Fruit fly (Drosophila melanogaster) whole organism, prepupa: ENCODE data around the gene CG43064.

Experiments used
- Blimp-1 ChIP-seq: fragments of 200-800 bp; sonication (Bioruptor generic); optimal IDR thresholded peaks from 3 replicates; lab custom pipeline; 2017; ENCODE audit warnings: missing biosample characterization, missing genetic modification characterization, mild to moderate bottlenecking, moderate library complexity, missing genetic modification reagents
- CG10631 ChIP-seq: fragments of 200-800 bp; sonication (Bioruptor generic); optimal IDR thresholded peaks from 2 replicates; lab custom pipeline; 2016; ENCODE audit warnings: missing biosample characterization, missing genetic modification characterization
- CG10669 ChIP-seq: fragments of 200-800 bp; sonication (Bioruptor generic); optimal IDR thresholded peaks from 3 replicates; lab custom pipeline; 2018; ENCODE audit warnings: missing biosample characterization, mild to moderate bottlenecking, missing genetic modification characterization, moderate library complexity
- CG11762 ChIP-seq: fragments of 200-800 bp; sonication (Bioruptor generic); optimal IDR thresholded peaks from 3 replicates; lab custom pipeline; 2016; ENCODE audit warnings: missing biosample characterization, missing genetic modification characterization; ENCODE audit not compliant: insufficient read depth
- CG15336 ChIP-seq: fragments of 200-800 bp; sonication (Bioruptor generic); IDR thresholded peaks from 2 replicates; pipeline ENCODE4 v1.3.6; 2022; ENCODE audit warnings: missing biosample characterization, missing genetic modification characterization
- CG1621 ChIP-seq: fragments of 200-800 bp; sonication (Bioruptor generic); optimal IDR thresholded peaks from 3 replicates; lab custom pipeline; 2018; ENCODE audit warnings: missing biosample characterization, mild to moderate bottlenecking, missing genetic modification characterization
- CG16779 ChIP-seq: fragments of 200-800 bp; sonication (Bioruptor generic); optimal IDR thresholded peaks from 3 replicates; lab custom pipeline; 2017; ENCODE audit warnings: missing biosample characterization, mild to moderate bottlenecking, missing genetic modification characterization
- CG3032 ChIP-seq: fragments of 200-800 bp; optimal IDR thresholded peaks from 2 replicates; lab custom pipeline; 2019; ENCODE audit warnings: missing biosample characterization, mild to moderate bottlenecking, missing genetic modification characterization, moderate library complexity
- CG34406 ChIP-seq: fragments of 200-800 bp; sonication (Bioruptor generic); optimal IDR thresholded peaks from 3 replicates; lab custom pipeline; 2016; ENCODE audit warnings: missing biosample characterization, missing genetic modification characterization
- CG3919 ChIP-seq: fragments of 200-800 bp; sonication (Bioruptor generic); optimal IDR thresholded peaks from 3 replicates; lab custom pipeline; 2016; ENCODE audit warnings: missing biosample characterization, missing genetic modification characterization
- CG6808 ChIP-seq: fragments of 200-800 bp; sonication (Bioruptor generic); optimal IDR thresholded peaks from 3 replicates; lab custom pipeline; 2017; ENCODE audit warnings: missing biosample characterization, missing genetic modification characterization, mild to moderate bottlenecking, moderate library complexity, missing genetic modification reagents
- CG6854 ChIP-seq: fragments of 200-800 bp; sonication (Bioruptor generic); optimal IDR thresholded peaks from 2 replicates; lab custom pipeline; 2017; ENCODE audit warnings: missing biosample characterization, mild to moderate bottlenecking, missing genetic modification characterization
- CG7368 ChIP-seq: fragments of 200-800 bp; sonication (Bioruptor generic); optimal IDR thresholded peaks from 3 replicates; lab custom pipeline; 2016; ENCODE audit warnings: missing biosample characterization, missing genetic modification characterization
- CG8319 ChIP-seq: fragments of 200-800 bp; sonication (Bioruptor generic); optimal IDR thresholded peaks from 3 replicates; lab custom pipeline; 2016; ENCODE audit warnings: missing biosample characterization, missing genetic modification characterization
- Eip75B ChIP-seq: fragments of 200-800 bp; sonication (Bioruptor generic); optimal IDR thresholded peaks from 3 replicates; lab custom pipeline; 2016; ENCODE audit warnings: missing biosample characterization, missing genetic modification characterization
- Eip78C ChIP-seq: fragments of 200-800 bp; sonication (Bioruptor generic); peaks from one replicate; lab custom pipeline; 2016; ENCODE audit warnings: missing biosample characterization, missing genetic modification characterization
- Eip93F ChIP-seq: fragments of 200-800 bp; sonication (Bioruptor generic); optimal IDR thresholded peaks from 2 replicates; lab custom pipeline; 2016; ENCODE audit warnings: missing biosample characterization, mild to moderate bottlenecking, missing genetic modification characterization
- Ets21C ChIP-seq: fragments of 200-800 bp; sonication (Bioruptor generic); optimal IDR thresholded peaks from 3 replicates; lab custom pipeline; 2016; ENCODE audit warnings: missing biosample characterization, missing genetic modification characterization
- Ets96B ChIP-seq: fragments of 200-800 bp; optimal IDR thresholded peaks from 2 replicates; lab custom pipeline; 2019; ENCODE audit warnings: missing biosample characterization, mild to moderate bottlenecking, missing genetic modification characterization, moderate library complexity
- Hr38 ChIP-seq: sonication (Bioruptor generic); optimal IDR thresholded peaks from 2 replicates; lab custom pipeline; 2016; ENCODE audit warnings: missing biosample characterization, missing genetic modification characterization
- Lpt ChIP-seq: fragments of 200-800 bp; sonication (Bioruptor generic); optimal IDR thresholded peaks from 3 replicates; lab custom pipeline; 2016; ENCODE audit warnings: missing biosample characterization, missing genetic modification characterization
- OdsH ChIP-seq: fragments of 200-800 bp; sonication (Bioruptor generic); optimal IDR thresholded peaks from 3 replicates; lab custom pipeline; 2016; ENCODE audit warnings: missing biosample characterization, missing genetic modification characterization
- Smox ChIP-seq: fragments of 200-800 bp; sonication (Bioruptor generic); optimal IDR thresholded peaks from 3 replicates; lab custom pipeline; 2016; ENCODE audit warnings: missing biosample characterization, missing genetic modification characterization
- Sox102F ChIP-seq: fragments of 200-800 bp; sonication (Bioruptor generic); optimal IDR thresholded peaks from 2 replicates; lab custom pipeline; 2016; ENCODE audit warnings: missing biosample characterization, mild to moderate bottlenecking, missing genetic modification characterization
- Sox14 ChIP-seq: fragments of 200-800 bp; sonication (Bioruptor generic); optimal IDR thresholded peaks from 3 replicates; lab custom pipeline; 2016; ENCODE audit warnings: missing biosample characterization, missing genetic modification characterization
- achi ChIP-seq: fragments of 200-800 bp; sonication (Bioruptor generic); optimal IDR thresholded peaks from 3 replicates; lab custom pipeline; 2016; ENCODE audit warnings: missing biosample characterization, missing genetic modification characterization
- acj6 ChIP-seq: fragments of 200-800 bp; sonication (Bioruptor generic); optimal IDR thresholded peaks from 3 replicates; lab custom pipeline; 2016; ENCODE audit warnings: missing biosample characterization, missing genetic modification characterization
- cyc ChIP-seq: fragments of 200-800 bp; sonication (Bioruptor generic); optimal IDR thresholded peaks from 3 replicates; lab custom pipeline; 2016; ENCODE audit warnings: missing biosample characterization, missing genetic modification characterization
- dac ChIP-seq: fragments of 200-800 bp; sonication (Bioruptor generic); optimal IDR thresholded peaks from 2 replicates; lab custom pipeline; 2017; ENCODE audit warnings: missing biosample characterization, mild to moderate bottlenecking, missing genetic modification characterization
- eg ChIP-seq: fragments of 200-800 bp; sonication (Bioruptor generic); IDR thresholded peaks from 3 replicates; pipeline ENCODE4 v1.3.6; 2022; ENCODE audit warnings: missing biosample characterization, missing genetic modification characterization
- esn ChIP-seq: fragments of 200-800 bp; sonication (Bioruptor generic); optimal IDR thresholded peaks from 2 replicates; lab custom pipeline; 2016; ENCODE audit warnings: missing biosample characterization, mild to moderate bottlenecking, missing genetic modification characterization, moderate library complexity
- fkh ChIP-seq: fragments of 200-800 bp; sonication (Bioruptor generic); optimal IDR thresholded peaks from 3 replicates; lab custom pipeline; 2017; ENCODE audit warnings: missing biosample characterization, mild to moderate bottlenecking, missing genetic modification characterization, moderate library complexity
- pdm3 ChIP-seq: fragments of 200-800 bp; sonication (Bioruptor generic); optimal IDR thresholded peaks from 3 replicates; lab custom pipeline; 2016; ENCODE audit warnings: missing biosample characterization, missing genetic modification characterization
- ss ChIP-seq, 2 experiments: fragments of 200-800 bp; sonication (Bioruptor generic); optimal IDR thresholded peaks; 2 replicates in 1 of 2; 3 replicates in 1 of 2; lab custom pipeline; 2017 to 2018; ENCODE audit warnings: mild to moderate bottlenecking in 2 of 2, missing biosample characterization in 2 of 2, missing genetic modification characterization in 2 of 2, moderate library complexity in 1 of 2
- topi ChIP-seq: fragments of 200-800 bp; sonication (Bioruptor generic); optimal IDR thresholded peaks from 3 replicates; lab custom pipeline; 2016; ENCODE audit warnings: missing biosample characterization, missing genetic modification characterization
- vri ChIP-seq: fragments of 200-800 bp; sonication (Bioruptor generic); optimal IDR thresholded peaks from 3 replicates; lab custom pipeline; 2016; ENCODE audit warnings: missing biosample characterization, mild to moderate bottlenecking, missing genetic modification characterization

The CG43064 gene

DNA sequence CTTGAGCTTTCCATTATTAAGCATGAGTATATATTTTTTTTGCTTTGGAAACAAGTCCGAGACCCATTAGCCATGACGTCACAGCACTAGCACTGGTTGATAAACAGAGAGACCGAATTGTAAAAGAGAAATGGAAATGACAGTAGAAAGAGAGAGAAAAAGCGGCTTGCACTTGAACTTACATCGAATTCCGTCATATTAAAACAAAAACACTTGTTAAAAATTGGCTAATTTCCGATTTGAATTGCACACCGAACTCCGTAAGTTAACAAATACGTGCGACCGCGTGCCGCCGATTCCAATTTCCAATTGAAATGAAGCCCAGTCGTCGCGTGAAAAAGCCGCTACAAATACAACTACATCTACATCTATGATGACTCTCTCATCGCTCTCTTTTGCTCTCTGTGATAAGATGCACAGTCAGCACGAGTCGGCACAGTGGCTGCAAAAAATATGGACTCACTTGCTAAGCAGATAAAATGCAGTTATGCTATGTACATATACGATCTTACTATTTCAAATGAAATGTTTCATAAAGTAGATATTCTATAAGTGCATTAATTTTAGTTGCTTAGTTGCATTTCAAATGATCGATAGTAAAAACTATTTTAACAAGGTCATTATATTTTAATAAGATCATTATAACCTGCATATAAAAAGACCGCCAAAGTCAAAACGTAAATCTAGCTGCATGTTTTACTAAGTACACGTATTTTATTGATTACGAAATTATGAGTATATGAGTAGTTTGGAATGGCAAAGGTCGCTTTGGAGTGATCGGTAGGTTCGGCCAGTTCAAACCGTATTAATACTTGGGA, 16.7 kb downstream of the CG43064 start (continued):
- TF ChIP-seq Lpt (GFP tag; lab: Kevin White, UChicago) (peak; percentile 25), Blimp-1 (GFP tag; lab: Kevin White, UChicago) (no peak), Eip78C (GFP tag; lab: Kevin White, UChicago) (peak; percentile 64), ss (GFP tag; optimal IDR thresholded peaks at IDR 0.05; lab: Kevin White, UChicago) (no peak), Ets96B (tag; lab: Kevin White, UChicago) (peak; percentile 5), OdsH (no peak), CG7368 (GFP tag; lab: Kevin White, UChicago) (no peak), CG11762 (GFP tag; lab: Kevin White, UChicago) (peak; percentile 4), cyc (GFP tag; lab: Kevin White, UChicago) (no peak), Smox (GFP tag; lab: Kevin White, UChicago) (peak; percentile 40), esn (GFP tag; lab: Kevin White, UChicago) (peak; percentile 57), topi (GFP tag; lab: Kevin White, UChicago) (peak; percentile 3), eg (GFP tag; lab: Robert Waterston, UW) (peak; percentile 61; the same call in 2 of the 3 replicates), CG16779 (tag; lab: Kevin White, UChicago) (no peak)

DNA sequence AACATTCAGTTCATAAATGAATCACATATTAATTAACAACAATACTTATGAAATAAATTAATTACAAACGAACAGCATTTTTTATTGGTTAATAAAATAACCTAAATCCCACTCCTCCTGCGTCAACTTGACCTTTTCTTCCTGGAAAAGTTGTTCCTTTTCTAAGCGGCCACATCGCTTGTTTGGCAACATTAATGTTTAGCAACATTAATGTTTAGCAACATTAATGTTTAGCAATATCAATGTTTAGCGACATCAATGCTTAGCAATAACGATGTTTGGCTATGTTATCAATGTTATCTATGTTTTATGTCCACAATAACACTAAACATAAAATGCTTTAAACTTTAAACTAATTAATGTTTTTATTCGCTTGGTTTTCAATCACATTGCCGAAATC, 19.9 kb downstream of the CG43064 start:
- TF ChIP-seq CG6854 (GFP tag; lab: Kevin White, UChicago) (no peak), CG10669 (GFP tag; lab: Kevin White, UChicago) (no peak), pdm3 (GFP tag; lab: Kevin White, UChicago) (no peak), Hr38 (GFP tag; lab: Kevin White, UChicago) (no peak), esn (GFP tag; lab: Kevin White, UChicago) (no peak), acj6 (GFP tag; lab: Kevin White, UChicago) (no peak), CG11762 (GFP tag; lab: Kevin White, UChicago) (no peak), vri (GFP tag; lab: Kevin White, UChicago) (no peak), CG8319 (no peak), Sox102F (GFP tag; lab: Kevin White, UChicago) (no peak), CG10631 (no peak), CG34406 (GFP tag; lab: Kevin White, UChicago) (no peak), Sox14 (GFP tag; lab: Kevin White, UChicago) (no peak), Ets96B (tag; lab: Kevin White, UChicago) (no peak), CG3919 (GFP tag; lab: Kevin White, UChicago) (no peak)

DNA sequence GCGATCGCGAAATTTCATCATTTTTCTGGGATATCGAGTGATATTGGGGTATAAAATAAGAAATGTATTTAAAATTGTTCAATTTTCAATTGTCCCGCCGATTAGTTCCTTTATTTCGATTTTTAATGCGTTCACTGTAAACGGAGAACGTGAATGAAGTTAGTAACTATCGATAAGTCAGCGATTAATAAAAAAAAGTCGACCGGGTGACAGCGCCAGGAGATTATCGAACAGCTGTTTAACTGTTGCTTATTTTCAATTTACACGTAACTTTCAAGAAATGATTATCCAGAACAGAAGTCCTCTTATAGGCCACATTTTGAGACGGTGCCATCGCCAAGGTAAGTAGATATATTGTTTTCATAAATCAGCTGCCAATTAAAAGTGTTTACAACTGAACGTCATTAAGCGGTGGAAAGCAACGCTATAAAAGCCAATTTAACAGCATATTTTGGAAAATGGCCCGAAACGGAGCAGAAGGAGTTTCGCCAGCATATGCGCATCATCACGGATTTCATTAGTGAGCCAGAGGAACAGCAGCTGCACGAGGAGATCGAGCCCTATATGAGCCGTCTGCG, 21.2 kb downstream of the CG43064 start, which contains the start of gene CG14130:
Gene CG14130, plus strand, starts transcription at position 225 of the 578 bp plus-strand sequence.
- TF ChIP-seq CG15336 (no peak), achi (GFP tag; lab: Kevin White, UChicago) (peak; percentile 71)
- TF ChIP-seq, all 60 proteins: peak for 1

dm6 chr3L:11814655-11815054, 21.9 kb downstream of the CG43064 start, which contains the start of gene Cubn2:
Gene Cubn2, minus strand, starts transcription at chr3L:11814755.
- TF ChIP-seq Sox14 (GFP tag; lab: Kevin White, UChicago) (no peak), CG6808 (GFP tag; lab: Kevin White, UChicago) (no peak), CG3032 (tag; lab: Kevin White, UChicago) (no peak), CG11762 (GFP tag; lab: Kevin White, UChicago) (no peak), achi (GFP tag; lab: Kevin White, UChicago) (no peak)

- TF ChIP-seq CG1621 (tag; lab: Kevin White, UChicago) = no peak
- TF ChIP-seq Ets21C = no peak
- TF ChIP-seq CG15336 = no peak
- no peak for TF ChIP-seq Eip93F (GFP tag; lab: Kevin White, UChicago)
- TF ChIP-seq pdm3 (GFP tag; lab: Kevin White, UChicago) = no peak
- TF ChIP-seq dac (GFP tag; lab: Kevin White, UChicago) = no peak
- TF ChIP-seq Eip75B (GFP tag; lab: Kevin White, UChicago) = no peak
- no peak for TF ChIP-seq topi (GFP tag; lab: Kevin White, UChicago)
- no peak for TF ChIP-seq fkh (GFP tag; lab: Kevin White, UChicago)
Measured at dm6 chr3L:11801622-11802021, 34.9 kb downstream of the CG43064 start.
